Worm (Caenorhabditis elegans): ENCODE measurements around the gene Y37D8A.3.
A peak's percentile ranks its signal among the peaks of the same experiment; 100 is the strongest.

Y37D8A.3 gene

DNA sequence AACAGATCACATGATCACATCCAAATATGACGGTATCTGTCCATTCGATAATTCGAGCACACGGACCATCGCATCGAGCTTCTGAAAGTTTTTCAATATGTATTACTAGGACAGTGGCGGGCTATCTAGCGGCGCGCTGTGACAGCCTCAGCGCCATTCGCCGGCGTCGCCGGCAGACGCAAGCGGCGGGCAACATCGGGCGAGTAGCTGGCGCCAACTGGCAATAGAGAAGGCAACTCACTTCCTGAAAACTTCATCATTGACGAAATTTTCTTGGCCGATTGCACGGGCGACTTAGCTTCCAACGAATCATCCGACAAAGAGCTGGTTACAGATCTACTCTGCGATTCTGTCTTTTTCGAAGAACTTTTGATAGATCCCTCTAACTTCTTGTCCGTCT lies 40.9 kb upstream of the Y37D8A.3 start:
- TF ChIP-seq nhr-23 (tag; optimal IDR thresholded peaks at IDR 0.05) (no peak), alr-1 (tag; optimal IDR thresholded peaks at IDR 0.05) (no peak), zag-1 (tag; optimal IDR thresholded peaks at IDR 0.05) (no peak), unc-55 (GFP tag; optimal IDR thresholded peaks at IDR 0.05) (no peak)

ce11 chrIII:12789420-12789819 lies 39.7 kb upstream of the Y37D8A.3 start, which contains the start of gene BE10.1:
TSS of gene BE10.1 (minus strand) at chrIII:12789520.
- TF ChIP-seq unc-55 (GFP tag; optimal IDR thresholded peaks at IDR 0.05) = no peak
- TF ChIP-seq sem-4 (tag; optimal IDR thresholded peaks at IDR 0.05) = no peak
- TF ChIP-seq mbf-1 (tag; optimal IDR thresholded peaks at IDR 0.05) = no peak
- TF ChIP-seq blmp-1 (tag; optimal IDR thresholded peaks at IDR 0.05; ENCODE audit: insufficient read depth) = no peak
- no peak for TF ChIP-seq nhr-10 (tag; optimal IDR thresholded peaks at IDR 0.05)
- TF ChIP-seq mdl-1 (tag; optimal IDR thresholded peaks at IDR 0.05) = no peak
- TF ChIP-seq fos-1 (tag; optimal IDR thresholded peaks at IDR 0.05) = no peak
- no peak for TF ChIP-seq peb-1 (tag; optimal IDR thresholded peaks at IDR 0.05)
- TF ChIP-seq lsy-2 (tag; optimal IDR thresholded peaks at IDR 0.05) = no peak
- TF ChIP-seq Y55F3AM.14 (GFP tag; optimal IDR thresholded peaks at IDR 0.05) = no peak
- no peak for TF ChIP-seq elt-3 (tag; optimal IDR thresholded peaks at IDR 0.05)
- no peak for TF ChIP-seq ZK546.5 (tag; optimal IDR thresholded peaks at IDR 0.05)
- TF ChIP-seq C34F6.9 (tag; optimal IDR thresholded peaks at IDR 0.05) = no peak
- TF ChIP-seq aly-2 (tag; optimal IDR thresholded peaks at IDR 0.05) = no peak
- no peak for TF ChIP-seq F13H6.1 (tag; optimal IDR thresholded peaks at IDR 0.05)
- TF ChIP-seq lin-11 (tag; optimal IDR thresholded peaks at IDR 0.05) = no peak
- TF ChIP-seq nhr-12 (tag; optimal IDR thresholded peaks at IDR 0.05) = no peak

DNA sequence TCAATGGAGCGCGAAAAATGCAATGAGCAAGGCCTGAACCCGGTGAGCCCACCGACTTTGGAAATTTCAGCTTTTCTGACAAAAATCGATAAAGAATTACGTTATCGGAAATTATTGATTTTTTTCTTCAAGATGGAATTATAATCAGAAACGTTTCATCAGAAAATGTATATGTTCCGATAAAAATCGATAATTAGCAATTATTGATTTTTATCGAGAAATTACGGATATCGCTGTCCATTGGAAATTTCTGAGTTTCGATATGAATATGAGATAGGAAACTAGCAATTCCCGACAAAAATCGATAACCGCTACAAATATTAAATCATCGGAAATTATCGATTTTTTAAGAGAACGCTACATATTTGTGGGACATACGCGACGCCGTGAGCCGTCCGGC lies 35.0 kb upstream of the Y37D8A.3 start:
- TF ChIP-seq C34F6.9 (tag; optimal IDR thresholded peaks at IDR 0.05) (no peak), snpc-4 (tag; optimal IDR thresholded peaks at IDR 0.05) (no peak), F13H6.1 (tag; optimal IDR thresholded peaks at IDR 0.05) (no peak), blmp-1 (tag; optimal IDR thresholded peaks at IDR 0.05; ENCODE audit: insufficient read depth) (no peak), ceh-82 (tag; optimal IDR thresholded peaks at IDR 0.05) (no peak)

- TF ChIP-seq sma-9 (GFP tag; optimal IDR thresholded peaks at IDR 0.05) = no peak
- no peak for TF ChIP-seq sma-9 (tag; optimal IDR thresholded peaks at IDR 0.05)
- no peak for TF ChIP-seq snpc-4 (tag; optimal IDR thresholded peaks at IDR 0.05)
- TF ChIP-seq dmd-4 (tag; optimal IDR thresholded peaks at IDR 0.05) = no peak
- no peak for TF ChIP-seq peb-1 (tag; optimal IDR thresholded peaks at IDR 0.05)
- TF ChIP-seq F13H6.1 (tag; optimal IDR thresholded peaks at IDR 0.05) = no peak
- no peak for TF ChIP-seq ceh-82 (tag; optimal IDR thresholded peaks at IDR 0.05)
- TF ChIP-seq nhr-6 (tag; optimal IDR thresholded peaks at IDR 0.05) = no peak
- TF ChIP-seq fos-1 (tag; optimal IDR thresholded peaks at IDR 0.05) = no peak
- no peak for TF ChIP-seq aly-2 (tag; optimal IDR thresholded peaks at IDR 0.05)
- TF ChIP-seq skn-1 (tag; optimal IDR thresholded peaks at IDR 0.05) = no peak
- no peak for TF ChIP-seq unc-55 (GFP tag; optimal IDR thresholded peaks at IDR 0.05)
- TF ChIP-seq nhr-129 (tag; optimal IDR thresholded peaks at IDR 0.05) = no peak
- no peak for TF ChIP-seq mbf-1 (tag; optimal IDR thresholded peaks at IDR 0.05)
- no peak for TF ChIP-seq mab-5 (tag; optimal IDR thresholded peaks at IDR 0.05)
Observed at ce11 chrIII:12798469-12798868, 30.7 kb upstream of the Y37D8A.3 start, which contains the start of gene agmo-1. TSS of gene agmo-1 (minus strand) at chrIII:12798569.

DNA sequence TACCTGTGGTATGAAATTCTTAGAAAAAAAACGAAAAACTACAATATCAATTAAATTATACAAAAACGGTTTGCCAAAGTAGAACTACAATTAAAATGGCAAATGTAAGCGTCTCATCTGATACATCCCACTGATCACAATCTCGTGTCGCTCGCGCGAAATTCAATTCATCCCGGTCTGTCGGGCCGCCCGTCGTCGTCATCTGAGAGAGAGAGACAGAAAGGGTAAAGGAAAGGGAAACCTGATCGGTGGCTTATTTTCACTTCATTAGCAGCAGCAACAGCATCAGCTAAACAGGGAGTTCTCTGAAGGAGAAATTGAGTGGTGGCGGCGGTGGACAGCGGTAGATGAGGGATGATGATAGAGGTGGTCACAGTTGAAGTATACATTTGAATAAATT lies 28.6 kb upstream of the Y37D8A.3 start:
- TF ChIP-seq aly-2 (tag; optimal IDR thresholded peaks at IDR 0.05) = no peak
- TF ChIP-seq nhr-25 (tag; optimal IDR thresholded peaks at IDR 0.05) = peak; percentile 18
- TF ChIP-seq blmp-1 (tag; optimal IDR thresholded peaks at IDR 0.05; ENCODE audit: insufficient read depth) = peak; percentile 93
- no peak for TF ChIP-seq unc-55 (GFP tag; optimal IDR thresholded peaks at IDR 0.05)
- peak; percentile 58 for TF ChIP-seq ceh-16 (tag; optimal IDR thresholded peaks at IDR 0.05)
- TF ChIP-seq sem-4 (tag; optimal IDR thresholded peaks at IDR 0.05) = peak; percentile 56
- TF ChIP-seq fos-1 (tag; optimal IDR thresholded peaks at IDR 0.05) = peak; percentile 47

- no peak for TF ChIP-seq crh-2 (tag; optimal IDR thresholded peaks at IDR 0.05)
- TF ChIP-seq nhr-10 (tag; optimal IDR thresholded peaks at IDR 0.05) = no peak
- no peak for TF ChIP-seq ceh-16 (tag; optimal IDR thresholded peaks at IDR 0.05)
- no peak for TF ChIP-seq fos-1 (tag; optimal IDR thresholded peaks at IDR 0.05)
- TF ChIP-seq dmd-4 (tag; optimal IDR thresholded peaks at IDR 0.05) = no peak
- TF ChIP-seq egl-27 (tag; optimal IDR thresholded peaks at IDR 0.05) = no peak
Observed at ce11 chrIII:12806712-12807111, 22.5 kb upstream of the Y37D8A.3 start, which contains the start of gene BE10.5. TSS of gene BE10.5 (minus strand) at chrIII:12806812.
